Fruit fly (Drosophila melanogaster) whole organism, adult: ENCODE measurements around the gene Rh7.

ENCODE experiments used
- CG1620 ChIP-seq: fragments of 200-800 bp; sonication (Bioruptor generic); optimal IDR thresholded peaks from 2 replicates; lab custom pipeline; 2016; ENCODE audit warnings: missing biosample characterization, missing genetic modification characterization
- kay ChIP-seq: fragments of 200-800 bp; sonication (Bioruptor generic); peaks from one replicate; lab custom pipeline; 2016; ENCODE audit warnings: missing biosample characterization, missing genetic modification characterization, borderline replicate concordance
- pad ChIP-seq: fragments of 200-800 bp; sonication (Bioruptor generic); optimal IDR thresholded peaks from 3 replicates; lab custom pipeline; 2017; ENCODE audit warnings: missing biosample characterization, missing genetic modification characterization, mild to moderate bottlenecking, moderate library complexity, missing genetic modification reagents
- toe ChIP-seq: fragments of 200-800 bp; sonication (Bioruptor generic); optimal IDR thresholded peaks from 2 replicates; lab custom pipeline; 2016; ENCODE audit warnings: missing biosample characterization, missing genetic modification characterization

- TF ChIP-seq pad (GFP tag; lab: Kevin White, UChicago): no peak
- no peak for TF ChIP-seq CG1620 (GFP tag; lab: Kevin White, UChicago)
- TF ChIP-seq toe (GFP tag; lab: Kevin White, UChicago): no peak
- TF ChIP-seq kay (GFP tag; lab: Kevin White, UChicago): no peak
Observed at dm6 chr3L:12119875-12120485, 55.3 kb downstream of the Rh7 start, which contains the start of gene CG11560.
